Worm (Caenorhabditis elegans) whole organism, L2 larva: ENCODE measurements around the gene spe-42.

ENCODE experiments used
- C34F6.9 ChIP-seq: fragments of 150-350 bp; optimal IDR thresholded peaks from 2 replicates; lab custom pipeline; 2014; ENCODE audit warnings: missing biosample characterization, missing genetic modification characterization
- F13H6.1 ChIP-seq: sonication (generic microtip); optimal IDR thresholded peaks from 2 replicates; lab custom pipeline; 2016; ENCODE audit warnings: missing genetic modification characterization, missing compliant biosample characterization
- R02D3.7 ChIP-seq: fragments of 150-350 bp; optimal IDR thresholded peaks from 2 replicates; lab custom pipeline; 2014; ENCODE audit warnings: missing biosample characterization, missing genetic modification characterization
- ZK546.5 ChIP-seq: sonication (generic microtip); optimal IDR thresholded peaks from 2 replicates; lab custom pipeline; 2017; ENCODE audit warnings: missing biosample characterization, missing genetic modification characterization
- aly-2 ChIP-seq: fragments of 150-350 bp; optimal IDR thresholded peaks from 2 replicates; lab custom pipeline; 2014; ENCODE audit warnings: missing biosample characterization, missing genetic modification characterization
- blmp-1 ChIP-seq: sonication (generic microtip); optimal IDR thresholded peaks from 2 replicates; lab custom pipeline; 2017; ENCODE audit warnings: missing genetic modification characterization, mild to moderate bottlenecking, missing compliant biosample characterization, antibody characterized with exemption, moderate library complexity; ENCODE audit not compliant: insufficient read depth
- ceh-16 ChIP-seq: fragments of 150-350 bp; optimal IDR thresholded peaks from 2 replicates; lab custom pipeline; 2014; ENCODE audit warnings: missing biosample characterization, missing genetic modification characterization
- ceh-82 ChIP-seq: fragments of 150-350 bp; optimal IDR thresholded peaks from 2 replicates; lab custom pipeline; 2014; ENCODE audit warnings: missing biosample characterization, missing genetic modification characterization
- crh-2 ChIP-seq: sonication (generic microtip); optimal IDR thresholded peaks from 2 replicates; lab custom pipeline; 2017; ENCODE audit warnings: missing biosample characterization, missing genetic modification characterization
- egl-27 ChIP-seq: sonication (generic microtip); optimal IDR thresholded peaks from 3 replicates; lab custom pipeline; 2017; ENCODE audit warnings: missing biosample characterization, missing genetic modification reagents, missing genetic modification characterization
- elt-1 ChIP-seq: fragments of 150-350 bp; optimal IDR thresholded peaks from 2 replicates; lab custom pipeline; 2014; ENCODE audit warnings: missing biosample characterization, missing genetic modification characterization
- fos-1 ChIP-seq: fragments of 150-350 bp; optimal IDR thresholded peaks from 2 replicates; lab custom pipeline; 2014; ENCODE audit warnings: missing biosample characterization, missing genetic modification characterization
- gmeb-1 ChIP-seq: fragments of 150-350 bp; optimal IDR thresholded peaks from 2 replicates; lab custom pipeline; 2014; ENCODE audit warnings: missing biosample characterization, missing genetic modification characterization
- lin-11 ChIP-seq: fragments of 150-350 bp; sonication (generic microtip); optimal IDR thresholded peaks from 2 replicates; lab custom pipeline; 2014; ENCODE audit warnings: missing biosample characterization, missing genetic modification characterization, inconsistent platforms, mixed read lengths
- lin-13 ChIP-seq: fragments of 150-350 bp; optimal IDR thresholded peaks from 2 replicates; lab custom pipeline; 2014; ENCODE audit warnings: missing biosample characterization, missing genetic modification reagents, missing genetic modification characterization
- lin-39 ChIP-seq: fragments of 150-350 bp; optimal IDR thresholded peaks from 2 replicates; lab custom pipeline; 2014; ENCODE audit warnings: missing biosample characterization, missing genetic modification reagents, missing genetic modification characterization
- lsy-2 ChIP-seq, 2 experiments: fragments of 150-350 bp in 1 of 2; sonication (generic microtip) in 1 of 2; optimal IDR thresholded peaks; 2 replicates each; lab custom pipeline; 2014 to 2017; ENCODE audit warnings: missing biosample characterization in 2 of 2, missing genetic modification characterization in 2 of 2
- mab-5 ChIP-seq: fragments of 150-350 bp; optimal IDR thresholded peaks from 2 replicates; lab custom pipeline; 2014; ENCODE audit warnings: missing biosample characterization, missing genetic modification characterization
- mbf-1 ChIP-seq: sonication (generic microtip); optimal IDR thresholded peaks from 2 replicates; lab custom pipeline; 2017; ENCODE audit warnings: missing biosample characterization, missing genetic modification characterization
- mdl-1 ChIP-seq, 2 experiments: fragments of 150-350 bp in 1 of 2; sonication (generic microtip) in 1 of 2; optimal IDR thresholded peaks; 2 replicates each; lab custom pipeline; 2017; ENCODE audit warnings: missing biosample characterization in 2 of 2, missing genetic modification characterization in 2 of 2
- nhr-10 ChIP-seq: sonication (generic microtip); optimal IDR thresholded peaks from 2 replicates; lab custom pipeline; 2017; ENCODE audit warnings: missing biosample characterization, missing genetic modification characterization
- nhr-11 ChIP-seq: fragments of 150-350 bp; optimal IDR thresholded peaks from 2 replicates; lab custom pipeline; 2014; ENCODE audit warnings: missing biosample characterization, missing genetic modification characterization
- nhr-129 ChIP-seq: fragments of 150-350 bp; optimal IDR thresholded peaks from 2 replicates; lab custom pipeline; 2014; ENCODE audit warnings: missing biosample characterization, missing genetic modification characterization
- nhr-21 ChIP-seq: fragments of 150-350 bp; optimal IDR thresholded peaks from 2 replicates; lab custom pipeline; 2014; ENCODE audit warnings: missing biosample characterization, missing genetic modification characterization
- nhr-23 ChIP-seq: fragments of 150-350 bp; optimal IDR thresholded peaks from 2 replicates; lab custom pipeline; 2014; ENCODE audit warnings: missing biosample characterization, missing genetic modification reagents, missing genetic modification characterization
- nhr-237 ChIP-seq: fragments of 150-350 bp; optimal IDR thresholded peaks from 2 replicates; lab custom pipeline; 2014; ENCODE audit warnings: missing biosample characterization, missing genetic modification characterization
- nhr-25 ChIP-seq: fragments of 150-350 bp; sonication (generic microtip); optimal IDR thresholded peaks from 3 replicates; lab custom pipeline; 2014; ENCODE audit warnings: missing biosample characterization, missing genetic modification characterization
- nhr-6 ChIP-seq: fragments of 150-350 bp; optimal IDR thresholded peaks from 2 replicates; lab custom pipeline; 2014; ENCODE audit warnings: missing biosample characterization, missing genetic modification characterization
- nhr-77 ChIP-seq: fragments of 150-350 bp; optimal IDR thresholded peaks from 2 replicates; lab custom pipeline; 2014; ENCODE audit warnings: missing biosample characterization, missing genetic modification characterization
- sem-4 ChIP-seq: fragments of 150-350 bp; optimal IDR thresholded peaks from 2 replicates; lab custom pipeline; 2014; ENCODE audit warnings: missing biosample characterization, missing genetic modification reagents, missing genetic modification characterization
- sma-3 ChIP-seq: sonication (generic microtip); optimal IDR thresholded peaks from 2 replicates; lab custom pipeline; 2016; ENCODE audit warnings: missing genetic modification reagents, missing genetic modification characterization, missing compliant biosample characterization
- sma-9 ChIP-seq, 2 experiments: fragments of 150-350 bp in 1 of 2; sonication (generic microtip) in 1 of 2; optimal IDR thresholded peaks; 2 replicates each; lab custom pipeline; 2014 to 2016; ENCODE audit warnings: missing genetic modification characterization in 2 of 2, mild to moderate bottlenecking in 1 of 2, missing biosample characterization in 1 of 2, missing compliant biosample characterization in 1 of 2, missing genetic modification reagents in 1 of 2, moderate library complexity in 1 of 2
- snpc-4 ChIP-seq: fragments of 150-350 bp; optimal IDR thresholded peaks from 2 replicates; lab custom pipeline; 2014; ENCODE audit warnings: missing biosample characterization, missing genetic modification characterization
- unc-39 ChIP-seq: fragments of 150-350 bp; optimal IDR thresholded peaks from 2 replicates; lab custom pipeline; 2014; ENCODE audit warnings: missing biosample characterization, missing genetic modification characterization
- unc-62 ChIP-seq: fragments of 150-350 bp; optimal IDR thresholded peaks from 2 replicates; lab custom pipeline; 2014; ENCODE audit warnings: missing biosample characterization, missing genetic modification reagents, missing genetic modification characterization
- ztf-11 ChIP-seq: sonication (generic microtip); optimal IDR thresholded peaks from 2 replicates; lab custom pipeline; 2017; ENCODE audit warnings: missing biosample characterization, missing genetic modification characterization
- ztf-4 ChIP-seq: fragments of 150-350 bp; optimal IDR thresholded peaks from 2 replicates; lab custom pipeline; 2014; ENCODE audit warnings: missing biosample characterization, missing genetic modification characterization

spe-42 gene

DNA sequence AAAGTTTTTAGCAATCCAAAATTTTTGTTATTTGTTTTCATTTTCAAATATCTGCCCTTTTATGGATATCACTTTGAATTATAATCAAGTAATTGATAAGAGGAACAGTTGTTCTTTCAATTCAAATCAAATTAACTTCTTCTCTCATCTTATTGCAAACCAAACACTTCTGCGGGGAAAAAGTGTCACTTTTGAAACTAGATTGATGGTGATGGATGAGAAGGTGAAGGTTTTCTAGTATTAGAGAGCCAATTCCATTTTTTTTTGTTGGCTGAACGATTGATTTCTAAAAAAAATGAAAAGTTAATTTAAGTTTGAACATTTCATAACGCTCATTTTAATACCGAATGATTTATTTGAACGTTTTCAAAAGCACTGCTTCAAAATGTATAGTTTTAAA lies 43.0 kb upstream of the spe-42 start:
- TF ChIP-seq C34F6.9: peak; percentile 46
- peak; percentile 21 for TF ChIP-seq nhr-25
- TF ChIP-seq sma-9 (GFP tag; optimal IDR thresholded peaks at IDR 0.05; lab: Kevin White, UChicago): peak; percentile 40
- no peak for TF ChIP-seq sma-9 (tag; optimal IDR thresholded peaks at IDR 0.05; lab: Kevin White, UChicago)
- no peak for TF ChIP-seq R02D3.7
- TF ChIP-seq unc-62 (GFP tag; lab: Kevin White, UChicago): peak; percentile 45
- TF ChIP-seq crh-2: peak; percentile 20
- no peak for TF ChIP-seq sem-4 (tag; lab: Kevin White, UChicago)
- no peak for TF ChIP-seq nhr-10
- no peak for TF ChIP-seq aly-2
- no peak for TF ChIP-seq ztf-4
- no peak for TF ChIP-seq ceh-82 (tag; lab: Kevin White, UChicago)
- no peak for TF ChIP-seq sma-3 (GFP tag; lab: Kevin White, UChicago)
- TF ChIP-seq egl-27 (tag; lab: Kevin White, UChicago): no peak
- TF ChIP-seq lin-11 (tag; lab: Kevin White, UChicago): no peak

DNA sequence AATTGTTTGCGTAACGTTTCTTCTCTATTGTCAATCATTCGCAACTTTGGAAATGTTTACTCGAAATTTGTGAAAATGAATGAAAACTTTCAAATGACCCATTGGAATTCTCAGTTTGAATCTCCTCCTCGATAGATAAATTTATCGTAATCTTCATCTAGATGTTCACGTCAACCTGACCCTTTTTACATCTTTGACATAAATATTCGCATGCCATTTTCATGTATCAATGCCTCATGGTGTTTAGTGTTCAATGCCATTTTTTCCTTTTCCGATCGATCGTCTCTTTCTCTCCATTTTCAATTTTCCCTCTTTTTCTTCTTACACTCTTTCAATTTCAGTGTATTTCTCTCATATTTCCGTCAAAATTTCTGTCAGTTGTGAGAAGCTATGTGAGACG lies 42.5 kb upstream of the spe-42 start:
- peak; percentile 57 for TF ChIP-seq elt-1 (tag; lab: Kevin White, UChicago)
- no peak for TF ChIP-seq unc-39 (tag; lab: Kevin White, UChicago)
- TF ChIP-seq crh-2: no peak
- TF ChIP-seq nhr-25: peak; percentile 13
- TF ChIP-seq ceh-16: peak; percentile 68
- TF ChIP-seq sma-9 (GFP tag; optimal IDR thresholded peaks at IDR 0.05; lab: Kevin White, UChicago): peak; percentile 21
- TF ChIP-seq sma-9 (tag; optimal IDR thresholded peaks at IDR 0.05; lab: Kevin White, UChicago): no peak
- TF ChIP-seq nhr-6: no peak
- TF ChIP-seq ztf-11 (tag; lab: Kevin White, UChicago): no peak

DNA sequence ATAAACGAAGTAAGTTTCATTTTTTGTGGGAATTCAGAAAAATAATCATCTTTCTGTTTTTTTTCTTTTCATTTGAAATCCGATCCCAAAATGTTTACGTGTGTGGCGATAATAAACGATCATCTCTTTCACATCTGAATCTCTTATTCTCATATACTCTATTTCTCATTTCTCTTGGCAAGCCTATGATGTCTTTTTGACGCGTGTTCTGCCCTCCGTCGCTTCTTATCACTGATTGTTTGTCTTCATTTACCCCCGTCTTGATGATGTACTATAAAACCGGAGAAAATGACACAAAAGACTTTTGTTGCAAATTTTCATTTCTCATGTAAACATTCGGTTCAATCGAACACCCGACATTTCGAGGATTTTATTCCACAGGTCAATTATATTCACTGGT lies 41.0 kb upstream of the spe-42 start:
- peak; percentile 25 for TF ChIP-seq nhr-25
- peak; percentile 18 for TF ChIP-seq nhr-129 (tag; lab: Kevin White, UChicago)
- peak; percentile 11 for TF ChIP-seq nhr-21 (tag; lab: Kevin White, UChicago)
- peak; percentile 74 for TF ChIP-seq sma-9 (GFP tag; optimal IDR thresholded peaks at IDR 0.05; lab: Kevin White, UChicago)
- no peak for TF ChIP-seq sma-9 (tag; optimal IDR thresholded peaks at IDR 0.05; lab: Kevin White, UChicago)
- TF ChIP-seq aly-2: no peak
- TF ChIP-seq F13H6.1 (tag; lab: Kevin White, UChicago): peak; percentile 27
- TF ChIP-seq gmeb-1 (tag; lab: Kevin White, UChicago): peak; percentile 27
- TF ChIP-seq snpc-4 (tag; lab: Kevin White, UChicago): no peak
- TF ChIP-seq ZK546.5 (tag; lab: Kevin White, UChicago): no peak
- no peak for TF ChIP-seq lin-11 (tag; lab: Kevin White, UChicago)
- peak; percentile 11 for TF ChIP-seq sma-3 (GFP tag; lab: Kevin White, UChicago)
- TF ChIP-seq ceh-82 (tag; lab: Kevin White, UChicago): no peak
- TF ChIP-seq mbf-1: no peak
- peak; percentile 15 for TF ChIP-seq blmp-1
- peak; percentile 81 for TF ChIP-seq fos-1 (tag; lab: Kevin White, UChicago)
- TF ChIP-seq lsy-2 (tag; optimal IDR thresholded peaks at IDR 0.05; lab: Kevin White, UChicago): peak in 1 of 2 experiments; percentile 45
- TF ChIP-seq mdl-1 (tag; optimal IDR thresholded peaks at IDR 0.05; lab: Kevin White, UChicago): no peak
- TF ChIP-seq crh-2: peak; percentile 58
- TF ChIP-seq, all 48 proteins: peak for 11

DNA sequence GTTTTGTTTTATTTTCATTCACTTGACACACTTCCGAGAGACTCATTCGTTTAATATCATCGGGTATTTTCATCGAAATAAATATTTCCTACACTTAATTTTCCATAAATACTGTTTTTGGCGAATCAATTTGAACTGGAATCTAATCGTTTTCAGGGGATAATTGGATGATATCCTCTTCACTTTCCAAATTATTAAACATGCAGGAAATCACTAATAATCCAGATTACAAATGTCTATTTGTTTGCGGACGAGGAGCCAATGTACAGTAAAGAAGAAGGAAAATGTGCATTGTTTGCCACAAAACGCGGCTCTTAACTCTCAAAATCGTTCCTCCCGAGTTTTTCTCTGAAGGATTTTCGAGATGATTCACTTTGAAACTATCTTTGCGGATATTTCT lies 39.7 kb upstream of the spe-42 start, which contains the start of gene F55A11.6:
Gene F55A11.6, plus strand, starts transcription at position 301 of the 400 bp plus-strand sequence.
- TF ChIP-seq snpc-4 (tag; lab: Kevin White, UChicago) (no peak), fos-1 (tag; lab: Kevin White, UChicago) (no peak), sma-3 (GFP tag; lab: Kevin White, UChicago) (no peak), ceh-82 (tag; lab: Kevin White, UChicago) (no peak), nhr-129 (tag; lab: Kevin White, UChicago) (no peak), lin-39 (no peak), nhr-237 (tag; lab: Kevin White, UChicago) (no peak), lin-13 (GFP tag; lab: Kevin White, UChicago) (no peak), nhr-77 (tag; lab: Kevin White, UChicago) (no peak), mab-5 (no peak)

DNA sequence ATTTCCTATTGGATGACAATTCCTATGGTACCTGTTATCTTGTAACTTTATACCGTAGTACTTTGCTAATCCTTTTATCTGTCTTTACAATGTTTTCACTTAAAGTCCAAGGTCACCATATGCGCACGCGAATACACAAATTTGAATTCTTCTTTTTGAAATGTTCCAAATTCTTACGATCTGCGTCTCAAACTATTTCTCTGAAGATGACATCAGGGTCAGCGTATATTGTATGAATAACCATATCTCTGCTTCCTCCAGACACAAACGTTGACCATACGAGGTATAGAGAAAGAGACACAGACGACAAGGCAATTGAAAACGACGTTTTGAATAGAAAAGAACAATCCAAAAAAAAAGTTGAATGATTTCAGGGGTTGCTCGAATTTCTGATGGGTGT lies 37.1 kb upstream of the spe-42 start:
- peak; percentile 62 for TF ChIP-seq fos-1 (tag; lab: Kevin White, UChicago)
- peak; percentile 27 for TF ChIP-seq ceh-16
- no peak for TF ChIP-seq blmp-1
- no peak for TF ChIP-seq nhr-11
- TF ChIP-seq nhr-23 (tag; lab: Kevin White, UChicago): no peak
- TF ChIP-seq ZK546.5 (tag; lab: Kevin White, UChicago): no peak
- TF ChIP-seq nhr-25: peak; percentile 39
- TF ChIP-seq ceh-82 (tag; lab: Kevin White, UChicago): no peak
- TF ChIP-seq mdl-1 (tag; optimal IDR thresholded peaks at IDR 0.05; lab: Kevin White, UChicago): no peak
